Worm (Caenorhabditis elegans) whole organism, midembryonic: ENCODE data around the gene F49C5.16.

ENCODE experiments used
- T22C8.4 ChIP-seq: fragments of 200-800 bp; sonication (Bioruptor generic); IDR thresholded peaks from 2 replicates; pipeline ENCODE4 v1.3.6; 2022; ENCODE audit warnings: missing genetic modification characterization, missing compliant biosample characterization
- cog-1 ChIP-seq: sonication (generic microtip); optimal IDR thresholded peaks from 2 replicates; lab custom pipeline; 2016; ENCODE audit warnings: missing genetic modification characterization, missing compliant biosample characterization
- flt-1 ChIP-seq: fragments of 200-800 bp; sonication (Bioruptor generic); IDR thresholded peaks from 2 replicates; pipeline ENCODE4 v1.3.6; 2022; ENCODE audit warnings: missing genetic modification characterization, missing compliant biosample characterization
- klf-2 ChIP-seq: fragments of 200-800 bp; sonication (Bioruptor generic); conservative IDR thresholded peaks from 2 replicates; pipeline ENCODE4 v1.3.6; 2022; ENCODE audit warnings: missing genetic modification reagents, missing genetic modification characterization, missing compliant biosample characterization
- med-1 ChIP-seq: sonication (generic microtip); optimal IDR thresholded peaks from 2 replicates; lab custom pipeline; 2017; ENCODE audit warnings: missing genetic modification characterization, mild to moderate bottlenecking, missing compliant biosample characterization, antibody characterized with exemption, missing genetic modification reagents; ENCODE audit not compliant: insufficient read depth
- ref-1 ChIP-seq: fragments of 200-800 bp; sonication (Bioruptor generic); conservative IDR thresholded peaks from 2 replicates; pipeline ENCODE4 v1.3.6; 2022; ENCODE audit warnings: missing genetic modification reagents, missing genetic modification characterization, missing compliant biosample characterization
- tab-1 ChIP-seq: fragments of 200-800 bp; sonication (Bioruptor generic); IDR thresholded peaks from 2 replicates; pipeline ENCODE4 v1.3.6; 2022; ENCODE audit warnings: missing genetic modification characterization, missing compliant biosample characterization
- ztf-23 ChIP-seq: fragments of 200-800 bp; sonication (Bioruptor generic); IDR thresholded peaks from 2 replicates; pipeline ENCODE4 v1.3.6; 2022; ENCODE audit warnings: missing genetic modification reagents, missing genetic modification characterization, missing compliant biosample characterization
- ztf-29 ChIP-seq: fragments of 200-800 bp; sonication (Bioruptor generic); IDR thresholded peaks from 2 replicates; pipeline ENCODE4 v1.3.6; 2022; ENCODE audit warnings: missing genetic modification reagents, missing genetic modification characterization, missing compliant biosample characterization

ce11 chrII:12514620-12515019 is 33.0 kb upstream of the F49C5.16 start, which contains the start of gene srh-69:
- TF ChIP-seq med-1 (GFP tag; lab: Kevin White, UChicago) (no peak), flt-1 (GFP tag; lab: Robert Waterston, UW) (no peak), klf-2 (GFP tag; lab: Robert Waterston, UW) (no peak), ztf-29 (GFP tag; lab: Robert Waterston, UW) (no peak), ref-1 (no peak), T22C8.4 (GFP tag; lab: Robert Waterston, UW) (no peak), tab-1 (GFP tag; lab: Robert Waterston, UW) (no peak), ztf-23 (GFP tag; lab: Robert Waterston, UW) (no peak), cog-1 (tag; lab: Kevin White, UChicago) (no peak)
